Fruit fly (Drosophila melanogaster) whole organism, wandering third instar larva: Measurements from ENCODE around the gene CG10710.

Source experiments
- Dif ChIP-seq: fragments of 200-275, 200-300 bp; sonication (Bioruptor generic); optimal IDR thresholded peaks from 2 replicates; lab custom pipeline; 2018; ENCODE audit warnings: missing biosample characterization, missing genetic modification characterization; ENCODE audit not compliant: partially characterized antibody
- Hnf4 ChIP-seq: fragments of 200-800 bp; sonication (Bioruptor generic); optimal IDR thresholded peaks from 2 replicates; lab custom pipeline; 2016; ENCODE audit warnings: missing biosample characterization, mild to moderate bottlenecking, missing genetic modification characterization
- Hr78 ChIP-seq: fragments of >200 bp; optimal IDR thresholded peaks from 2 replicates; lab custom pipeline; 2017; ENCODE audit warnings: missing biosample characterization, missing genetic modification characterization
- Mio ChIP-seq: sonication (Bioruptor generic); optimal IDR thresholded peaks from 2 replicates; lab custom pipeline; 2016; ENCODE audit warnings: missing biosample characterization, missing genetic modification characterization
- Vsx2 ChIP-seq: fragments of 200-300, 225-300 bp; sonication (Bioruptor generic); optimal IDR thresholded peaks from 2 replicates; lab custom pipeline; 2018; ENCODE audit warnings: missing biosample characterization, missing genetic modification characterization; ENCODE audit not compliant: partially characterized antibody
- dl ChIP-seq, 2 experiments: fragments of 175-275, 200-275 bp in 1 of 2; fragments of 200-275 bp in 1 of 2; sonication (Bioruptor generic); optimal IDR thresholded peaks; lab custom pipeline; 2018; ENCODE audit warnings: mild to moderate bottlenecking in 2 of 2, missing biosample characterization in 2 of 2, missing genetic modification characterization in 2 of 2, moderate library complexity in 2 of 2; ENCODE audit not compliant: partially characterized antibody in 2 of 2, insufficient read depth in 1 of 2
- jim ChIP-seq: fragments of 175-275, 200-325 bp; sonication (Bioruptor generic); optimal IDR thresholded peaks from 2 replicates; lab custom pipeline; 2016; ENCODE audit warnings: missing biosample characterization, mild to moderate bottlenecking, missing genetic modification characterization
- rgr ChIP-seq: fragments of 200-800 bp; sonication (Bioruptor generic); optimal IDR thresholded peaks from 3 replicates; lab custom pipeline; 2016; ENCODE audit warnings: missing biosample characterization, mild to moderate bottlenecking, missing genetic modification characterization
- sv ChIP-seq: fragments of 200-800 bp; sonication (Bioruptor generic); optimal IDR thresholded peaks from 3 replicates; lab custom pipeline; 2016; ENCODE audit warnings: missing biosample characterization, missing genetic modification characterization

The CG10710 gene

dm6 chr3L:13476070-13476469, 43.3 kb downstream of the CG10710 start:
- TF ChIP-seq jim (GFP tag; lab: Kevin White, UChicago) (no peak), Hnf4 (GFP tag; lab: Kevin White, UChicago) (no peak)

dm6 chr3L:13474607-13475006, 44.8 kb downstream of the CG10710 start, which contains the start of gene CG10089:
Gene CG10089 (minus strand): TSS chr3L:13474787.
- TF ChIP-seq Hr78 (GFP tag; lab: Kevin White, UChicago) (no peak), rgr (GFP tag; lab: Kevin White, UChicago) (no peak), Vsx2 (GFP tag; lab: Kevin White, UChicago) (peak; percentile 47), Dif (peak; percentile 18), sv (no peak), Mio (GFP tag; lab: Kevin White, UChicago) (no peak), dl (GFP tag; optimal IDR thresholded peaks at IDR 0.05; lab: Kevin White, UChicago; ENCODE audit: insufficient read depth in 1 of 2, partially characterized antibody in 2 of 2) (peak in 1 of 2 experiments; percentile 4)
